Worm (Caenorhabditis elegans) whole organism, late embryonic: Measurements from ENCODE around the gene ifg-1.

Experiments
- ahr-1 ChIP-seq: sonication (generic microtip); optimal IDR thresholded peaks from 2 replicates; lab custom pipeline; 2016; ENCODE audit warnings: missing genetic modification characterization, missing compliant biosample characterization
- nfya-1 ChIP-seq: sonication (generic microtip); optimal IDR thresholded peaks from 2 replicates; lab custom pipeline; 2017; ENCODE audit warnings: missing genetic modification characterization, mild to moderate bottlenecking, missing compliant biosample characterization, antibody characterized with exemption, moderate library complexity

- TF ChIP-seq ahr-1 (no peak), nfya-1 (tag; lab: Kevin White, UChicago) (no peak)
Measured at ce11 chrII:8199803-8200202, 17.2 kb upstream of the ifg-1 start.
